ENCODE assay signal across 1 fruit fly cellular context in the genomic region with DNA sequence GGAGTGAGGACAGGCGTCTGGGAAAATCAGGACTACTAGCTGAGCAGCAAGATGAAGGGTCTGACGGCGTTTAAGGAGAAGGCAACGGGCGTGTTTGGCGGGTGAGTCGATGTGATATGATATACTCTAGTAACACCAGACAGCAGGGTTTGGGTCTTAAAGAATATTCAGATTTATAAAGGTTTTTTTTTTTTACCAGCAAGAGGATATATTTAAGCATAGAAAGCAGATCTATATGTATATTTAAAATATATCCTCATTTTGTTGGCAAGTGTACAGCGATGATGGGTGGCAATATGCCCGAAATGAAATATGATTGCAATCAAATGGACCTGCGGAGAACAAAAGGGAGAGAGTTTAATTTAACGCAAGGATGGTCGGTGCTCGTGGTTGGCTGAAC.
TF ChIP-seq lines count a peak whose summit lies in the region.

No protein-coding gene starts in this region.

TF ChIP-seq in whole organism, embryonic, 481 proteins besides CTCF, POLR2A, EP300 and RAD21 (continued from another document):
- TF ChIP-seq Rfx (GFP tag; IDR thresholded peaks at IDR 0.05; lab: Robert Waterston, UW): peak; percentile 35; the same call in 1 of the 2 replicates
- TF ChIP-seq dmrt99B (tag; optimal IDR thresholded peaks at IDR 0.05; lab: Kevin White, UChicago): peak; percentile 36
- no peak for TF ChIP-seq Trl (optimal IDR thresholded peaks at IDR 0.05; lab: Kevin White, UChicago)
- TF ChIP-seq Trl (GFP tag; optimal IDR thresholded peaks at IDR 0.05; lab: Kevin White, UChicago): no peak
- no peak for TF ChIP-seq CG14710 (tag; optimal IDR thresholded peaks at IDR 0.05; lab: Kevin White, UChicago)
- no peak for TF ChIP-seq ase (GFP tag; IDR thresholded peaks at IDR 0.05; lab: Robert Waterston, UW)
- TF ChIP-seq CG4328 (GFP tag; optimal IDR thresholded peaks at IDR 0.05; lab: Kevin White, UChicago): no peak
- TF ChIP-seq lilli (GFP tag; optimal IDR thresholded peaks at IDR 0.05; lab: Kevin White, UChicago): no peak
- TF ChIP-seq hth (optimal IDR thresholded peaks at IDR 0.05; lab: Kevin White, UChicago): no peak
- no peak for TF ChIP-seq cad (GFP tag; optimal IDR thresholded peaks at IDR 0.05; lab: Kevin White, UChicago)
- no peak for TF ChIP-seq CG30403 (GFP tag; optimal IDR thresholded peaks at IDR 0.05; lab: Kevin White, UChicago)
- no peak for TF ChIP-seq insv (GFP tag; optimal IDR thresholded peaks at IDR 0.05; lab: Kevin White, UChicago)
- TF ChIP-seq Dref (GFP tag; IDR thresholded peaks at IDR 0.05; lab: Robert Waterston, UW): no peak
- TF ChIP-seq nerfin-1 (tag; optimal IDR thresholded peaks at IDR 0.05; lab: Kevin White, UChicago): no peak
- no peak for TF ChIP-seq Nf-YC (tag; optimal IDR thresholded peaks at IDR 0.05; lab: Kevin White, UChicago)
- TF ChIP-seq ind (GFP tag; optimal IDR thresholded peaks at IDR 0.05; lab: Kevin White, UChicago): peak; percentile 15
- TF ChIP-seq sqz (GFP tag; optimal IDR thresholded peaks at IDR 0.05; lab: Kevin White, UChicago): no peak
- TF ChIP-seq bsh (GFP tag; optimal IDR thresholded peaks at IDR 0.05; lab: Kevin White, UChicago): no peak
- no peak for TF ChIP-seq dati (GFP tag; IDR thresholded peaks at IDR 0.05; lab: Robert Waterston, UW)
- TF ChIP-seq CG13894 (tag; optimal IDR thresholded peaks at IDR 0.05; lab: Kevin White, UChicago): no peak
- TF ChIP-seq CG14965 (GFP tag; optimal IDR thresholded peaks at IDR 0.05; lab: Kevin White, UChicago; ENCODE audit: borderline replicate concordance): no peak
- no peak for TF ChIP-seq CG1647 (GFP tag; optimal IDR thresholded peaks at IDR 0.05; lab: Kevin White, UChicago)
- TF ChIP-seq CG34422 (GFP tag; IDR thresholded peaks at IDR 0.05; lab: Robert Waterston, UW): no peak
- 0 out of 3 replicates have a peak, but pooled peaks have one; percentile 31 for TF ChIP-seq otp (GFP tag; IDR thresholded peaks at IDR 0.05; lab: Robert Waterston, UW)
- no peak for TF ChIP-seq tin (GFP tag; optimal IDR thresholded peaks at IDR 0.05; lab: Kevin White, UChicago)
- no peak for TF ChIP-seq nmo (GFP tag; optimal IDR thresholded peaks at IDR 0.05; lab: Kevin White, UChicago)
- TF ChIP-seq CG10979 (tag; optimal IDR thresholded peaks at IDR 0.05; lab: Kevin White, UChicago): no peak
- no peak for TF ChIP-seq sim (GFP tag; IDR thresholded peaks at IDR 0.05; lab: Robert Waterston, UW)
- TF ChIP-seq slbo (GFP tag; IDR thresholded peaks at IDR 0.05; lab: Robert Waterston, UW): no peak
- TF ChIP-seq CG4820 (GFP tag; optimal IDR thresholded peaks at IDR 0.05; lab: Kevin White, UChicago): no peak
- no peak for TF ChIP-seq HmgZ (tag; optimal IDR thresholded peaks at IDR 0.05; lab: Kevin White, UChicago)
- no peak for TF ChIP-seq CG8290 (GFP tag; optimal IDR thresholded peaks at IDR 0.05; lab: Kevin White, UChicago)
- no peak for TF ChIP-seq CG8290 (tag; optimal IDR thresholded peaks at IDR 0.05; lab: Kevin White, UChicago)
- TF ChIP-seq peb (GFP tag; IDR thresholded peaks at IDR 0.05; lab: Robert Waterston, UW): no peak
- TF ChIP-seq dm (GFP tag; optimal IDR thresholded peaks at IDR 0.05; lab: Kevin White, UChicago): no peak
- no peak for TF ChIP-seq Hmx (GFP tag; optimal IDR thresholded peaks at IDR 0.05; lab: Kevin White, UChicago)
- TF ChIP-seq CG2712 (tag; optimal IDR thresholded peaks at IDR 0.05; lab: Kevin White, UChicago): no peak
- TF ChIP-seq vnd (GFP tag; IDR thresholded peaks at IDR 0.05; lab: Robert Waterston, UW; ENCODE audit: partially characterized antibody): no peak
- peak; percentile 27 for TF ChIP-seq CG13424 (tag; optimal IDR thresholded peaks at IDR 0.05; lab: Kevin White, UChicago)
- TF ChIP-seq jumu (GFP tag; optimal IDR thresholded peaks at IDR 0.05; lab: Kevin White, UChicago): no peak
- no peak for TF ChIP-seq D (optimal IDR thresholded peaks at IDR 0.05; lab: Kevin White, UChicago)
- TF ChIP-seq D (GFP tag; optimal IDR thresholded peaks at IDR 0.05; lab: Kevin White, UChicago): no peak
- TF ChIP-seq nom (GFP tag; optimal IDR thresholded peaks at IDR 0.05; lab: Kevin White, UChicago): no peak
- no peak for TF ChIP-seq D19A (tag; optimal IDR thresholded peaks at IDR 0.05; lab: Kevin White, UChicago)
- TF ChIP-seq Hr3 (GFP tag; optimal IDR thresholded peaks at IDR 0.05; lab: Kevin White, UChicago): no peak
- TF ChIP-seq esg (GFP tag; conservative IDR thresholded peaks at IDR 0.05; lab: Robert Waterston, UW): peak; percentile 43; the same call in 1 of the 2 replicates
- TF ChIP-seq ems (GFP tag; optimal IDR thresholded peaks at IDR 0.05; lab: Kevin White, UChicago): no peak
- no peak for TF ChIP-seq trem (tag; optimal IDR thresholded peaks at IDR 0.05; lab: Kevin White, UChicago)
- TF ChIP-seq Opbp (GFP tag; IDR thresholded peaks at IDR 0.05; lab: Robert Waterston, UW; ENCODE audit: partially characterized antibody): no peak
- no peak for TF ChIP-seq MESR4 (GFP tag; optimal IDR thresholded peaks at IDR 0.05; lab: Kevin White, UChicago)
- TF ChIP-seq chinmo (GFP tag; IDR thresholded peaks at IDR 0.05; lab: Robert Waterston, UW; ENCODE audit: partially characterized antibody): no peak
- no peak for TF ChIP-seq Aef1 (GFP tag; IDR thresholded peaks at IDR 0.05; lab: Robert Waterston, UW)
- TF ChIP-seq luna (GFP tag; optimal IDR thresholded peaks at IDR 0.05; lab: Kevin White, UChicago): no peak
- no peak for TF ChIP-seq CG12219 (GFP tag; optimal IDR thresholded peaks at IDR 0.05; lab: Kevin White, UChicago)
- TF ChIP-seq C15 (GFP tag; IDR thresholded peaks at IDR 0.05; lab: Robert Waterston, UW): no peak
- TF ChIP-seq CG12155 (GFP tag; optimal IDR thresholded peaks at IDR 0.05; lab: Kevin White, UChicago): no peak
- TF ChIP-seq CG34224 (GFP tag; IDR thresholded peaks at IDR 0.05; lab: Robert Waterston, UW; ENCODE audit: partially characterized antibody): no peak
- TF ChIP-seq CG10147 (GFP tag; optimal IDR thresholded peaks at IDR 0.05; lab: Kevin White, UChicago): no peak
- TF ChIP-seq sisA (GFP tag; IDR thresholded peaks at IDR 0.05; lab: Robert Waterston, UW): 0 out of 2 replicates have a peak, but pooled peaks have one; percentile 26
- TF ChIP-seq CG5245 (GFP tag; optimal IDR thresholded peaks at IDR 0.05; lab: Kevin White, UChicago): no peak
- TF ChIP-seq CkIIα-i1 (GFP tag; IDR thresholded peaks at IDR 0.05; lab: Robert Waterston, UW): no peak
- no peak for TF ChIP-seq scrt (GFP tag; optimal IDR thresholded peaks at IDR 0.05; lab: Kevin White, UChicago)
- TF ChIP-seq Hmr (GFP tag; optimal IDR thresholded peaks at IDR 0.05; lab: Kevin White, UChicago): peak; percentile 8
